Worm (Caenorhabditis elegans) whole organism, L1 larva: Measurements from ENCODE around the gene nhr-44.

Source experiments
- jun-1 ChIP-seq: fragments of 150-350 bp; optimal IDR thresholded peaks from 2 replicates; lab custom pipeline; 2014; ENCODE audit warnings: missing biosample characterization, missing genetic modification reagents, missing genetic modification characterization
- nhr-71 ChIP-seq: sonication (generic microtip); optimal IDR thresholded peaks from 2 replicates; lab custom pipeline; 2016; ENCODE audit warnings: mild to moderate bottlenecking, missing genetic modification characterization, moderate library complexity, missing compliant biosample characterization

- TF ChIP-seq jun-1 (tag; lab: Kevin White, UChicago): peak; percentile 2
- TF ChIP-seq nhr-71 (tag; lab: Kevin White, UChicago): peak; percentile 3
Measured at ce11 chrV:8974889-8975422, 11.1 kb upstream of the nhr-44 start, which contains the start of gene nhr-143.
